Worm (Caenorhabditis elegans) whole organism, L1 larva: ENCODE data around the gene cdl-1.
A peak's percentile ranks its signal among the peaks of the same experiment; 100 is the strongest.

Experiments
- C04F5.9 ChIP-seq: sonication (generic microtip); optimal IDR thresholded peaks from 2 replicates; lab custom pipeline; 2016; ENCODE audit warnings: missing genetic modification characterization, missing compliant biosample characterization
- aly-2 ChIP-seq: fragments of 150-350 bp; optimal IDR thresholded peaks from 2 replicates; lab custom pipeline; 2014; ENCODE audit warnings: missing biosample characterization, missing genetic modification characterization
- blmp-1 ChIP-seq: fragments of 150-350 bp; optimal IDR thresholded peaks from 2 replicates; lab custom pipeline; 2014; ENCODE audit warnings: missing biosample characterization, missing genetic modification characterization
- ceh-90 ChIP-seq: sonication (generic microtip); optimal IDR thresholded peaks from 2 replicates; lab custom pipeline; 2016; ENCODE audit warnings: missing genetic modification characterization, missing compliant biosample characterization
- ces-1 ChIP-seq: fragments of 150-350 bp; optimal IDR thresholded peaks from 2 replicates; lab custom pipeline; 2014; ENCODE audit warnings: missing biosample characterization, missing genetic modification reagents, missing genetic modification characterization
- dsc-1 ChIP-seq: sonication (generic microtip); optimal IDR thresholded peaks from 2 replicates; lab custom pipeline; 2016; ENCODE audit warnings: mild to moderate bottlenecking, missing genetic modification characterization, missing compliant biosample characterization
- efl-1 ChIP-seq, 4 experiments: fragments of 150-350 bp; optimal IDR thresholded peaks in 3 of 4; peaks in 1 of 4; 1 replicate in 1 of 4; 2 replicates in 3 of 4; lab custom pipeline; 2014; ENCODE audit warnings: missing biosample characterization in 2 of 4, missing genetic modification characterization in 2 of 4, missing genetic modification reagents in 2 of 4
- efl-3 ChIP-seq: fragments of 200-800 bp; sonication (Bioruptor generic); optimal IDR thresholded peaks from 2 replicates; lab custom pipeline; 2018; ENCODE audit warnings: mild to moderate bottlenecking, missing genetic modification characterization, missing compliant biosample characterization
- egl-13 ChIP-seq: sonication (generic microtip); optimal IDR thresholded peaks from 2 replicates; lab custom pipeline; 2016; ENCODE audit warnings: missing genotype, missing genetic modification reagents, missing genetic modification characterization, missing compliant biosample characterization
- elt-2 ChIP-seq: sonication (generic microtip); optimal IDR thresholded peaks from 2 replicates; lab custom pipeline; 2016; ENCODE audit warnings: missing genetic modification characterization, mild to moderate bottlenecking, inconsistent platforms, missing compliant biosample characterization, missing genetic modification reagents
- elt-3 ChIP-seq, 6 experiments: fragments of 150-350 bp in 1 of 6; sonication (generic microtip); optimal IDR thresholded peaks; 2 replicates each; lab custom pipeline; 2017 to 2018; ENCODE audit warnings: missing biosample characterization in 6 of 6, missing genetic modification characterization in 6 of 6, inconsistent platforms in 1 of 6
- fkh-10 ChIP-seq: sonication (generic microtip); optimal IDR thresholded peaks from 2 replicates; lab custom pipeline; 2017; ENCODE audit warnings: missing biosample characterization, missing genetic modification reagents, missing genetic modification characterization
- hlh-17 ChIP-seq: fragments of 200-800 bp; sonication (Bioruptor generic); optimal IDR thresholded peaks from 2 replicates; lab custom pipeline; 2018; ENCODE audit warnings: missing genetic modification characterization, mild to moderate bottlenecking, missing compliant biosample characterization, moderate library complexity, borderline replicate concordance
- hpl-2 ChIP-seq: fragments of 150-350 bp; optimal IDR thresholded peaks from 2 replicates; lab custom pipeline; 2014; ENCODE audit warnings: missing biosample characterization, missing genetic modification reagents, missing genetic modification characterization
- isw-1 ChIP-seq: fragments of 200-800 bp; sonication (Bioruptor generic); IDR thresholded peaks from 2 replicates; pipeline ENCODE4 v1.3.6; 2022; ENCODE audit warnings: missing genetic modification characterization, missing compliant biosample characterization
- lin-14 ChIP-seq: fragments of 200-800 bp; sonication (Bioruptor generic); optimal IDR thresholded peaks from 2 replicates; lab custom pipeline; 2018; ENCODE audit warnings: mild to moderate bottlenecking, missing genetic modification characterization, moderate library complexity, missing compliant biosample characterization
- lin-35 ChIP-seq, 2 experiments: fragments of 150-350 bp; optimal IDR thresholded peaks; 2 replicates each; lab custom pipeline; 2014; ENCODE audit warnings: missing biosample characterization in 2 of 2, missing genetic modification characterization in 2 of 2, missing genetic modification reagents in 2 of 2
- lsy-2 ChIP-seq, 2 experiments: fragments of 150-350 bp; optimal IDR thresholded peaks; 2 replicates each; lab custom pipeline; 2014; ENCODE audit warnings: missing biosample characterization in 2 of 2, missing genetic modification characterization in 2 of 2
- mab-9 ChIP-seq: fragments of 200-800 bp; sonication (Bioruptor generic); IDR thresholded peaks from 2 replicates; pipeline ENCODE4 v1.3.6; 2022; ENCODE audit warnings: missing genetic modification reagents, missing genetic modification characterization, missing compliant biosample characterization
- mdl-1 ChIP-seq, 2 experiments: fragments of 150-350 bp; optimal IDR thresholded peaks; 2 replicates each; lab custom pipeline; 2014 to 2017; ENCODE audit warnings: missing biosample characterization in 2 of 2, missing genetic modification characterization in 2 of 2, inconsistent platforms in 1 of 2
- mep-1 ChIP-seq: fragments of 150-350 bp; optimal IDR thresholded peaks from 2 replicates; lab custom pipeline; 2014; ENCODE audit warnings: missing biosample characterization, missing genetic modification characterization
- nhr-11 ChIP-seq: fragments of 150-350 bp; optimal IDR thresholded peaks from 2 replicates; lab custom pipeline; 2014; ENCODE audit warnings: missing biosample characterization, missing genetic modification characterization
- nhr-28 ChIP-seq: fragments of 150-350 bp; optimal IDR thresholded peaks from 2 replicates; lab custom pipeline; 2014; ENCODE audit warnings: missing biosample characterization, missing genetic modification characterization
- nhr-47 ChIP-seq: sonication (generic microtip); optimal IDR thresholded peaks from 2 replicates; lab custom pipeline; 2016; ENCODE audit warnings: mild to moderate bottlenecking, missing genetic modification characterization, moderate library complexity, missing compliant biosample characterization
- nhr-71 ChIP-seq: sonication (generic microtip); optimal IDR thresholded peaks from 2 replicates; lab custom pipeline; 2016; ENCODE audit warnings: mild to moderate bottlenecking, missing genetic modification characterization, moderate library complexity, missing compliant biosample characterization
- nhr-77 ChIP-seq: fragments of 150-350 bp; optimal IDR thresholded peaks from 2 replicates; lab custom pipeline; 2014; ENCODE audit warnings: missing biosample characterization, missing genetic modification characterization
- nhr-90 ChIP-seq: sonication (generic microtip); optimal IDR thresholded peaks from 2 replicates; lab custom pipeline; 2016; ENCODE audit warnings: mild to moderate bottlenecking, missing genetic modification characterization, missing compliant biosample characterization; ENCODE audit not compliant: poor library complexity
- skn-1 ChIP-seq: fragments of 150-350 bp; optimal IDR thresholded peaks from 2 replicates; lab custom pipeline; 2014; ENCODE audit warnings: missing biosample characterization, missing genetic modification characterization
- sox-4 ChIP-seq: sonication (generic microtip); optimal IDR thresholded peaks from 2 replicates; lab custom pipeline; 2016; ENCODE audit warnings: missing genetic modification characterization, missing compliant biosample characterization
- sup-37 ChIP-seq: fragments of 200-800 bp; sonication (Bioruptor generic); optimal IDR thresholded peaks from 2 replicates; lab custom pipeline; 2018; ENCODE audit warnings: mild to moderate bottlenecking, missing genetic modification characterization, missing compliant biosample characterization
- swsn-7 ChIP-seq: sonication (generic microtip); optimal IDR thresholded peaks from 2 replicates; lab custom pipeline; 2016; ENCODE audit warnings: missing genetic modification characterization, missing compliant biosample characterization
- tbx-2 ChIP-seq: sonication (generic microtip); optimal IDR thresholded peaks from 2 replicates; lab custom pipeline; 2016; ENCODE audit warnings: missing genetic modification characterization, missing compliant biosample characterization
- tlp-1 ChIP-seq: fragments of 150-350 bp; optimal IDR thresholded peaks from 2 replicates; lab custom pipeline; 2014; ENCODE audit warnings: missing biosample characterization, missing genetic modification characterization
- unc-130 ChIP-seq: fragments of 150-350 bp; optimal IDR thresholded peaks from 2 replicates; lab custom pipeline; 2017; ENCODE audit warnings: missing biosample characterization, missing genetic modification characterization, inconsistent platforms
- unc-86 ChIP-seq: sonication (generic microtip); optimal IDR thresholded peaks from 2 replicates; lab custom pipeline; 2016; ENCODE audit warnings: missing genetic modification characterization, missing compliant biosample characterization
- unc-98 ChIP-seq: fragments of 200-800 bp; sonication (Bioruptor generic); IDR thresholded peaks from 2 replicates; pipeline ENCODE4 v1.3.6; 2022; ENCODE audit warnings: missing genetic modification characterization, missing compliant biosample characterization
- ztf-4 ChIP-seq: fragments of 150-350 bp; optimal IDR thresholded peaks from 2 replicates; lab custom pipeline; 2014; ENCODE audit warnings: missing biosample characterization, missing genetic modification characterization

The cdl-1 gene

ce11 chrII:10744801-10745200 is 40.5 kb upstream of the cdl-1 start (continued):
- TF ChIP-seq nhr-90 (tag; lab: Kevin White, UChicago): no peak

- TF ChIP-seq lin-14 (peak; percentile 40), fkh-10 (GFP tag; lab: Kevin White, UChicago) (peak; percentile 94), skn-1 (tag; lab: Kevin White, UChicago) (no peak)
Measured at ce11 chrII:10753694-10754093, 31.6 kb upstream of the cdl-1 start.

ce11 chrII:10755455-10755854 is 29.8 kb upstream of the cdl-1 start:
- TF ChIP-seq nhr-71 (tag; lab: Kevin White, UChicago): peak; percentile 26
- TF ChIP-seq tlp-1 (tag; lab: Kevin White, UChicago): no peak
- TF ChIP-seq lin-14: peak; percentile 63
- no peak for TF ChIP-seq sox-4 (tag; lab: Kevin White, UChicago)
- peak; percentile 20 for TF ChIP-seq unc-86 (tag; lab: Kevin White, UChicago)
- no peak for TF ChIP-seq fkh-10 (GFP tag; lab: Kevin White, UChicago)
- no peak for TF ChIP-seq ztf-4 (tag; lab: Kevin White, UChicago)
- peak; percentile 30 for TF ChIP-seq egl-13 (tag; lab: Kevin White, UChicago)
- TF ChIP-seq efl-3: no peak
- peak; percentile 22 for TF ChIP-seq dsc-1 (tag; lab: Kevin White, UChicago)
- TF ChIP-seq mab-9: no peak
- TF ChIP-seq blmp-1 (tag; lab: Kevin White, UChicago): no peak
- no peak for TF ChIP-seq C04F5.9
- TF ChIP-seq aly-2 (tag; lab: Kevin White, UChicago): no peak
- TF ChIP-seq, all 84 proteins: peak for 5

ce11 chrII:10758951-10759350 is 26.3 kb upstream of the cdl-1 start:
- no peak for TF ChIP-seq unc-130
- peak in 1 of 2 experiments; percentile 1 for TF ChIP-seq lsy-2 (tag; optimal IDR thresholded peaks at IDR 0.05; lab: Kevin White, UChicago)
- no peak for TF ChIP-seq C04F5.9
- no peak for TF ChIP-seq lin-35 (GFP tag; optimal IDR thresholded peaks at IDR 0.05; lab: Kevin White, UChicago)
- no peak for TF ChIP-seq unc-98 (GFP tag; lab: Robert Waterston, UW)
- TF ChIP-seq sup-37: no peak
- no peak for TF ChIP-seq efl-1 (optimal IDR thresholded peaks at IDR 0.05; lab: Kevin White, UChicago)
- peak in 1 of 2 experiments; percentile 53 for TF ChIP-seq efl-1 (GFP tag; optimal IDR thresholded peaks at IDR 0.05 in 1 of 2; lab: Kevin White, UChicago)
- peak; percentile 9 for TF ChIP-seq nhr-47 (tag; lab: Kevin White, UChicago)
- no peak for TF ChIP-seq ceh-90 (tag; lab: Kevin White, UChicago)
- no peak for TF ChIP-seq hpl-2 (GFP tag; lab: Kevin White, UChicago)
- TF ChIP-seq tbx-2: no peak
- TF ChIP-seq nhr-77 (tag; lab: Kevin White, UChicago): no peak
- TF ChIP-seq mdl-1 (tag; optimal IDR thresholded peaks at IDR 0.05; lab: Kevin White, UChicago): no peak
- 0 out of 2 replicates have a peak, but pooled peaks have one; percentile 9 for TF ChIP-seq isw-1 (GFP tag; lab: Robert Waterston, UW)
- TF ChIP-seq egl-13 (tag; lab: Kevin White, UChicago): no peak
- TF ChIP-seq ces-1 (GFP tag; lab: Kevin White, UChicago): peak; percentile 85
- no peak for TF ChIP-seq mep-1 (tag; lab: Kevin White, UChicago)
- TF ChIP-seq fkh-10 (GFP tag; lab: Kevin White, UChicago): peak; percentile 67
- TF ChIP-seq lin-14: peak; percentile 84
- no peak for TF ChIP-seq elt-3 (tag; optimal IDR thresholded peaks at IDR 0.05; lab: Kevin White, UChicago)
- TF ChIP-seq dsc-1 (tag; lab: Kevin White, UChicago): no peak
- no peak for TF ChIP-seq swsn-7 (tag; lab: Kevin White, UChicago)
- TF ChIP-seq nhr-71 (tag; lab: Kevin White, UChicago): peak; percentile 26
- TF ChIP-seq elt-2: no peak
- no peak for TF ChIP-seq nhr-28 (tag; lab: Kevin White, UChicago)
- TF ChIP-seq nhr-11 (tag; lab: Kevin White, UChicago): no peak
- no peak for TF ChIP-seq hlh-17 (GFP tag; lab: Kevin White, UChicago)
